Fruit fly (Drosophila melanogaster) whole organism, embryonic: Measurements from ENCODE around the gene CG1910.

ENCODE experiments used
- Bgb ChIP-seq: fragments of 200-800 bp; sonication (Bioruptor generic); IDR thresholded peaks from 2 replicates; pipeline ENCODE4 v1.3.6; 2022; ENCODE audit warnings: missing biosample characterization, missing genetic modification characterization; ENCODE audit not compliant: partially characterized antibody
- CG10274 ChIP-seq: fragments of 200-800 bp; sonication (Bioruptor generic); optimal IDR thresholded peaks from 3 replicates; lab custom pipeline; 2017; ENCODE audit warnings: missing biosample characterization, mild to moderate bottlenecking, missing genetic modification characterization
- CG11695 ChIP-seq: fragments of 200-800 bp; sonication (Bioruptor generic); IDR thresholded peaks from 3 replicates; pipeline ENCODE4 v1.3.6; 2022; ENCODE audit warnings: missing biosample characterization, missing genetic modification characterization
- CG12219 ChIP-seq: fragments of 200-800 bp; sonication (Bioruptor generic); optimal IDR thresholded peaks from 3 replicates; lab custom pipeline; 2018; ENCODE audit warnings: missing biosample characterization, mild to moderate bottlenecking, missing genetic modification characterization
- CG1233 ChIP-seq: fragments of 200-800 bp; sonication (Bioruptor generic); optimal IDR thresholded peaks from 4 replicates; lab custom pipeline; 2018; ENCODE audit warnings: missing biosample characterization, mild to moderate bottlenecking, missing genetic modification characterization
- CG12391 ChIP-seq: fragments of 200-800 bp; sonication (Bioruptor generic); optimal IDR thresholded peaks from 3 replicates; lab custom pipeline; 2018; ENCODE audit warnings: missing biosample characterization, mild to moderate bottlenecking, missing genetic modification characterization, moderate library complexity
- CG13123 ChIP-seq: fragments of 200-800 bp; sonication (Bioruptor generic); optimal IDR thresholded peaks from 2 replicates; lab custom pipeline; 2016; ENCODE audit warnings: missing biosample characterization, missing genetic modification characterization
- CG13894 ChIP-seq: fragments of 200-800 bp; sonication (Bioruptor generic); optimal IDR thresholded peaks from 3 replicates; lab custom pipeline; 2018; ENCODE audit warnings: missing biosample characterization, mild to moderate bottlenecking, missing genetic modification characterization, moderate library complexity
- CG14965 ChIP-seq: fragments of 200-800 bp; sonication (Bioruptor generic); optimal IDR thresholded peaks from 2 replicates; lab custom pipeline; 2016; ENCODE audit warnings: missing biosample characterization, missing genetic modification characterization, borderline replicate concordance
- CG1529 ChIP-seq: fragments of 200-800 bp; sonication (Bioruptor generic); optimal IDR thresholded peaks from 3 replicates; lab custom pipeline; 2018; ENCODE audit warnings: missing biosample characterization, missing genetic modification characterization
- CG15601 ChIP-seq: fragments of 200-800 bp; sonication (Bioruptor generic); optimal IDR thresholded peaks from 3 replicates; lab custom pipeline; 2019; ENCODE audit warnings: missing biosample characterization, mild to moderate bottlenecking, missing genetic modification characterization, moderate library complexity
- CG16779 ChIP-seq: fragments of 200-800 bp; sonication (Bioruptor generic); IDR thresholded peaks from 2 replicates; pipeline ENCODE4 v1.3.6; 2022; ENCODE audit warnings: missing biosample characterization, missing genetic modification characterization
- CG17361 ChIP-seq: fragments of 200-800 bp; sonication (Bioruptor generic); IDR thresholded peaks from 3 replicates; pipeline ENCODE4 v1.3.6; 2022; ENCODE audit warnings: missing biosample characterization, missing genetic modification characterization
- CG1832 ChIP-seq: fragments of 200-800 bp; sonication (Bioruptor generic); optimal IDR thresholded peaks from 2 replicates; lab custom pipeline; 2017; ENCODE audit warnings: missing biosample characterization, mild to moderate bottlenecking, missing genetic modification characterization, inconsistent platforms
- CG31441 ChIP-seq: fragments of 200-800 bp; sonication (Bioruptor generic); IDR thresholded peaks from 2 replicates; pipeline ENCODE4 v1.3.6; 2022; ENCODE audit warnings: missing biosample characterization, missing genetic modification characterization
- CG3281 ChIP-seq: fragments of 200-800 bp; sonication (Bioruptor generic); optimal IDR thresholded peaks from 3 replicates; lab custom pipeline; 2017; ENCODE audit warnings: missing biosample characterization, mild to moderate bottlenecking, missing genetic modification characterization
- CG34422 ChIP-seq: fragments of 200-800 bp; sonication (Bioruptor generic); IDR thresholded peaks from 3 replicates; pipeline ENCODE4 v1.3.6; 2022; ENCODE audit warnings: missing biosample characterization, missing genetic modification characterization
- CG3726 ChIP-seq: fragments of 200-800 bp; sonication (Bioruptor generic); IDR thresholded peaks from 3 replicates; pipeline ENCODE4, ENCODE4 v1.3.6; 2022; ENCODE audit warnings: missing biosample characterization, missing genetic modification characterization
- CG4404 ChIP-seq: fragments of 200-800 bp; sonication (Bioruptor generic); IDR thresholded peaks from 2 replicates; pipeline ENCODE4 v1.3.6; 2022; ENCODE audit warnings: missing biosample characterization, missing genetic modification characterization
- CG7556 ChIP-seq: fragments of 200-800 bp; sonication (Bioruptor generic); optimal IDR thresholded peaks from 2 replicates; lab custom pipeline; 2017; ENCODE audit warnings: missing biosample characterization, mild to moderate bottlenecking, missing genetic modification characterization
- CG7786 ChIP-seq: fragments of 200-800 bp; sonication (Bioruptor generic); optimal IDR thresholded peaks from 2 replicates; lab custom pipeline; 2016; ENCODE audit warnings: missing biosample characterization, missing genetic modification characterization
- CG8765 ChIP-seq: fragments of 200-800 bp; sonication (Bioruptor generic); IDR thresholded peaks from 2 replicates; pipeline ENCODE4 v1.3.6; 2022; ENCODE audit warnings: missing biosample characterization, missing genetic modification characterization
- Dfd ChIP-seq, 2 experiments: fragments of >200 bp; optimal IDR thresholded peaks; 2 replicates each; lab custom pipeline; 2017; ENCODE audit warnings: missing biosample characterization in 2 of 2, missing genetic modification characterization in 2 of 2
- Hr3 ChIP-seq: fragments of 200-800 bp; sonication (Bioruptor generic); optimal IDR thresholded peaks from 3 replicates; lab custom pipeline; 2016; ENCODE audit warnings: missing biosample characterization, missing genetic modification characterization
- Meics ChIP-seq: fragments of 200-800 bp; sonication (Bioruptor generic); optimal IDR thresholded peaks from 2 replicates; lab custom pipeline; 2017; ENCODE audit warnings: missing biosample characterization, mild to moderate bottlenecking, missing genetic modification characterization
- Oli ChIP-seq: fragments of 200-800 bp; sonication (Bioruptor generic); optimal IDR thresholded peaks from 2 replicates; lab custom pipeline; 2018; ENCODE audit warnings: missing biosample characterization, mild to moderate bottlenecking, missing genetic modification characterization, moderate library complexity
- PHDP ChIP-seq: fragments of 200-800 bp; sonication (Bioruptor generic); optimal IDR thresholded peaks from 3 replicates; lab custom pipeline; 2018; ENCODE audit warnings: missing biosample characterization, mild to moderate bottlenecking, missing genetic modification characterization, moderate library complexity
- Ptx1 ChIP-seq: fragments of 200-800 bp; sonication (Bioruptor generic); IDR thresholded peaks from 2 replicates; pipeline ENCODE4 v1.3.6; 2022; ENCODE audit warnings: missing biosample characterization, missing genetic modification characterization
- bsh ChIP-seq, 2 experiments: fragments of 200-800 bp; sonication (Bioruptor generic); optimal IDR thresholded peaks; 2 replicates each; lab custom pipeline; 2017 to 2018; ENCODE audit warnings: mild to moderate bottlenecking in 2 of 2, missing biosample characterization in 2 of 2, missing genetic modification characterization in 2 of 2, moderate library complexity in 1 of 2
- cad ChIP-seq: fragments of >200 bp; optimal IDR thresholded peaks from 2 replicates; lab custom pipeline; 2017; ENCODE audit warnings: missing biosample characterization, missing genetic modification characterization
- chm ChIP-seq: fragments of 200-800 bp; sonication (Bioruptor generic); IDR thresholded peaks from 2 replicates; pipeline ENCODE4 v1.3.6; 2022; ENCODE audit warnings: missing biosample characterization, missing genetic modification characterization
- chn ChIP-seq: fragments of 200-800 bp; sonication (Bioruptor generic); optimal IDR thresholded peaks from 2 replicates; lab custom pipeline; 2016; ENCODE audit warnings: missing biosample characterization, missing genetic modification characterization
- en ChIP-seq: fragments of 200-800 bp; sonication (Bioruptor generic); optimal IDR thresholded peaks from 2 replicates; lab custom pipeline; 2016; ENCODE audit warnings: missing biosample characterization, missing genetic modification characterization
- eyg ChIP-seq: fragments of 200-800 bp; sonication (Bioruptor generic); optimal IDR thresholded peaks from 3 replicates; lab custom pipeline; 2016; ENCODE audit warnings: missing biosample characterization, missing genetic modification characterization
- fd102C ChIP-seq: fragments of 200-800 bp; sonication (Bioruptor generic); optimal IDR thresholded peaks from 2 replicates; lab custom pipeline; 2018; ENCODE audit warnings: missing biosample characterization, mild to moderate bottlenecking, missing genetic modification characterization, moderate library complexity
- gem ChIP-seq: fragments of 200-800 bp; sonication (Bioruptor generic); optimal IDR thresholded peaks from 2 replicates; lab custom pipeline; 2019; ENCODE audit warnings: missing biosample characterization, mild to moderate bottlenecking, missing genetic modification characterization, moderate library complexity
- gsb ChIP-seq: fragments of 200-800 bp; sonication (Bioruptor generic); IDR thresholded peaks from 2 replicates; pipeline ENCODE4 v1.3.6; 2022; ENCODE audit warnings: missing biosample characterization, missing genetic modification characterization
- hth ChIP-seq: fragments of >200 bp; optimal IDR thresholded peaks from 2 replicates; lab custom pipeline; 2017; ENCODE audit warnings: inconsistent platforms
- klu ChIP-seq: fragments of 200-800 bp; sonication (Bioruptor generic); IDR thresholded peaks from 2 replicates; pipeline ENCODE4 v1.3.6; 2022; ENCODE audit warnings: missing biosample characterization, missing genetic modification characterization
- kni ChIP-seq: fragments of 200-800 bp; sonication (Bioruptor generic); optimal IDR thresholded peaks from 3 replicates; lab custom pipeline; 2017; ENCODE audit warnings: mild to moderate bottlenecking, missing biosample characterization, missing genetic modification reagents, missing genetic modification characterization
- lola ChIP-seq, 3 experiments: fragments of >200 bp in 2 of 3; fragments of 200-800 bp in 1 of 3; sonication (Bioruptor generic) in 1 of 3; optimal IDR thresholded peaks; 2 replicates each; lab custom pipeline; 2017 to 2019; ENCODE audit warnings: missing biosample characterization in 3 of 3, missing genetic modification characterization in 3 of 3, mild to moderate bottlenecking in 1 of 3, moderate library complexity in 1 of 3
- otp ChIP-seq: fragments of 200-800 bp; sonication (Bioruptor generic); IDR thresholded peaks from 3 replicates; pipeline ENCODE4, ENCODE4 v1.3.6; 2022; ENCODE audit warnings: missing biosample characterization, missing genetic modification characterization
- seq ChIP-seq: fragments of 200-800 bp; sonication (Bioruptor generic); IDR thresholded peaks from 2 replicates; pipeline ENCODE4 v1.3.6; 2022; ENCODE audit warnings: missing biosample characterization, missing genetic modification characterization
- sisA ChIP-seq: fragments of 200-800 bp; sonication (Bioruptor generic); IDR thresholded peaks from 2 replicates; pipeline ENCODE4 v1.3.6; 2022; ENCODE audit warnings: missing biosample characterization, missing genetic modification characterization
- so ChIP-seq: fragments of 200-800 bp; sonication (Bioruptor generic); IDR thresholded peaks from 3 replicates; pipeline ENCODE4 v1.3.6; 2022; ENCODE audit warnings: missing biosample characterization, missing genetic modification characterization
- tin ChIP-seq: fragments of 200-800 bp; sonication (Bioruptor generic); optimal IDR thresholded peaks from 3 replicates; lab custom pipeline; 2016; ENCODE audit warnings: missing biosample characterization, missing genetic modification characterization
- tio ChIP-seq: fragments of 200-800 bp; sonication (Bioruptor generic); optimal IDR thresholded peaks from 2 replicates; lab custom pipeline; 2017; ENCODE audit warnings: missing biosample characterization, missing genetic modification characterization, inconsistent platforms
- twi ChIP-seq: fragments of 200-800 bp; optimal IDR thresholded peaks from 2 replicates; lab custom pipeline; 2019; ENCODE audit warnings: missing biosample characterization, mild to moderate bottlenecking, missing genetic modification characterization, moderate library complexity
- yki ChIP-seq: fragments of >200 bp; optimal IDR thresholded peaks from 3 replicates; lab custom pipeline; 2018
- z ChIP-seq: fragments of 200-800 bp; sonication (Bioruptor generic); IDR thresholded peaks from 3 replicates; pipeline ENCODE4 v1.3.6; 2022; ENCODE audit warnings: missing biosample characterization, missing genetic modification characterization

Gene CG1910

DNA sequence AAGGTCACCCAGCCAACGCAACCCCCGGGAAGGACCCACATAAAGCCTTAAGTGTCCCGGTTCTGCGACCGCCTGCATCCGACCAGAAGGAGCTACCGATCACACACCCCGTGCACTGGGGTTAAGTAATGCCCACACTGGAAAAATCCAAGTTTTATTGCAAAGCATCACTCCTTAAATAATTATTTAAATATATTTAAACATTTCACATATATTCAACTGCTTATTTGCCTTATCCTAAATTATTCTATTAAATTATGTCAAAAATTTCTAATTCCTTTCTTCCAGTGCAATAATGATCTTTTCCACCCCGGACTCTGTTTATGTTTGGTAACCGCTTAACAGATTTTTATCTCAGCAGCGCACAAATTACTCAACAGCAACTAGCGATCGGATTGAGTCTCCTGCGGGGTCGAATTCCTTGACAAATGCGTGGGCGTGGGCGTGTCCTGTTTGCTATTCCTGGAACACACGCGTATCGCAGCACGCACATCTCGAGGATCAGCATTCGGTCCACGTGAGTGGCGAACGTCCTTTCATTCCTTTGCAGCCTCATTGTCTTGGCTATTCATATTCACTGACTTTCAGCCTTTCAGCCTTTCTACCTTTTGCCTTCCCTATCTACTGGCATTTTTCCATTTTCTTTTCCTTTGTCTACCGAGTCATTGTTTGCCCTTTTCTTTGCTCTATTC lies 42.8 kb upstream of the CG1910 start (continued):
- TF ChIP-seq CG15601 (tag; lab: Kevin White, UChicago), result peak; percentile 24
- TF ChIP-seq chm (GFP tag; lab: Robert Waterston, UW), result no peak
- TF ChIP-seq CG17361 (GFP tag; lab: Robert Waterston, UW), result peak; percentile 45; the same call in 1 of the 3 replicates
- TF ChIP-seq Meics (GFP tag; lab: Kevin White, UChicago), result no peak
- no peak for TF ChIP-seq CG7786
- no peak for TF ChIP-seq Dfd (GFP tag; optimal IDR thresholded peaks at IDR 0.05; lab: Kevin White, UChicago)
- no peak for TF ChIP-seq PHDP (tag; lab: Kevin White, UChicago)
- TF ChIP-seq twi (tag; lab: Kevin White, UChicago), result peak; percentile 52
- peak; percentile 13 for TF ChIP-seq chn
- no peak for TF ChIP-seq eyg (GFP tag; lab: Kevin White, UChicago)
- TF ChIP-seq CG12391, result peak; percentile 69
- TF ChIP-seq CG4404 (GFP tag; lab: Robert Waterston, UW), result peak; percentile 92
- no peak for TF ChIP-seq CG13894
- peak; percentile 6 for TF ChIP-seq CG12219 (GFP tag; lab: Kevin White, UChicago)
- peak; percentile 44 for TF ChIP-seq Hr3 (GFP tag; lab: Kevin White, UChicago)
- TF ChIP-seq en (GFP tag; lab: Kevin White, UChicago), result no peak
- TF ChIP-seq otp (GFP tag; lab: Robert Waterston, UW), result peak; percentile 73
- TF ChIP-seq seq (GFP tag; lab: Robert Waterston, UW), result no peak
- TF ChIP-seq CG8765, result peak; percentile 73; the same call in 1 of the 2 replicates
- no peak; the same call in 2 of the 3 replicates for TF ChIP-seq CG34422 (GFP tag; lab: Robert Waterston, UW)
- TF ChIP-seq kni (GFP tag; lab: Kevin White, UChicago), result no peak
- TF ChIP-seq CG10274 (GFP tag; lab: Kevin White, UChicago), result no peak
- TF ChIP-seq bsh (GFP tag; optimal IDR thresholded peaks at IDR 0.05; lab: Kevin White, UChicago), result peak in 1 of 2 experiments; percentile 61
- peak; percentile 27 for TF ChIP-seq Oli (tag; lab: Kevin White, UChicago)
- no peak for TF ChIP-seq CG16779 (GFP tag; lab: Robert Waterston, UW)
- no peak for TF ChIP-seq so (GFP tag; lab: Robert Waterston, UW)
- peak; percentile 82 for TF ChIP-seq fd102C (GFP tag; lab: Kevin White, UChicago)
- 0 out of 2 replicates have a peak, but pooled peaks have one; percentile 15 for TF ChIP-seq sisA (GFP tag; lab: Robert Waterston, UW)
- TF ChIP-seq yki (lab: Kevin White, UChicago), result no peak
- peak; percentile 79 for TF ChIP-seq gem (tag; lab: Kevin White, UChicago)
- peak; percentile 15 for TF ChIP-seq CG1233
- TF ChIP-seq gsb (GFP tag; lab: Robert Waterston, UW), result no peak
- no peak for TF ChIP-seq CG1832 (GFP tag; lab: Kevin White, UChicago)
- TF ChIP-seq CG1529 (GFP tag; lab: Kevin White, UChicago), result peak; percentile 11
- no peak for TF ChIP-seq Bgb (GFP tag; lab: Robert Waterston, UW)
- no peak for TF ChIP-seq hth (lab: Kevin White, UChicago)
- TF ChIP-seq klu, result 0 out of 2 replicates have a peak, but pooled peaks have one; percentile 34
- peak; percentile 28 for TF ChIP-seq tio (GFP tag; lab: Kevin White, UChicago)
- TF ChIP-seq CG7556 (GFP tag; lab: Kevin White, UChicago), result peak; percentile 48
- TF ChIP-seq z (GFP tag; lab: Robert Waterston, UW), result peak; percentile 57; the same call in 1 of the 3 replicates
- peak; percentile 43; the same call in 1 of the 2 replicates for TF ChIP-seq Ptx1 (GFP tag; lab: Robert Waterston, UW)
- TF ChIP-seq CG31441 (GFP tag; lab: Robert Waterston, UW), result peak; percentile 63
- TF ChIP-seq CG13123 (GFP tag; lab: Kevin White, UChicago), result peak; percentile 7
- no peak for TF ChIP-seq CG11695 (GFP tag; lab: Robert Waterston, UW)
- no peak for TF ChIP-seq cad (GFP tag; lab: Kevin White, UChicago)
- TF ChIP-seq lola (GFP tag; optimal IDR thresholded peaks at IDR 0.05; lab: Kevin White, UChicago), result peak in 1 of 3 experiments; percentile 85
- TF ChIP-seq CG3726 (GFP tag; lab: Robert Waterston, UW), result no peak
- no peak for TF ChIP-seq CG14965 (GFP tag; lab: Kevin White, UChicago)
- TF ChIP-seq CG3281 (GFP tag; lab: Kevin White, UChicago), result no peak
- TF ChIP-seq tin (GFP tag; lab: Kevin White, UChicago), result peak; percentile 39
